Worm (Caenorhabditis elegans): ENCODE measurements around the gene ran-2.

DNA sequence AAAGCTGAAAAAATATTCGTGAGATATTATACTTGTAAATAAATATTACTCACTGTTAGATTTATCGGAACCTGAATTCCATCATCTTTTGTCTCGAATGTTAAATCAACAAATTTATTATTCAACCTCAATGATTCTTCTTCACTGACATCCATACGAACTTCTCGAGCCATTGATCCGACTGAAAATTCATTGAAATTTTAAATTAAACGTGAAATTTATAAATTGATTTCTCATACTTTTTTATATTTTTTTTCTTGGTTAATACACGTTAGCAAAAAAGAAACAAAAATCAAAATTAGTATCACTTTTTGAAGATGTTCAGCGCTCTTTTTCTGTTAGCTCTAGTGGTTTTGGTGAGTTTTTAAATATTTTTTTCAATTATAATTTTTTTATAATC, 13.5 kb upstream of the ran-2 start, which contains the start of gene C29E4.14:
- TF ChIP-seq elt-1 (tag; optimal IDR thresholded peaks at IDR 0.05), result no peak
- no peak for TF ChIP-seq unc-62 (GFP tag; optimal IDR thresholded peaks at IDR 0.05)
- no peak for TF ChIP-seq ZK546.5 (tag; optimal IDR thresholded peaks at IDR 0.05)
- no peak for TF ChIP-seq sem-4 (tag; optimal IDR thresholded peaks at IDR 0.05)
- no peak for TF ChIP-seq R02D3.7 (tag; optimal IDR thresholded peaks at IDR 0.05)

All from whole organism, L2 larva.